Fruit fly (Drosophila melanogaster) whole organism, wandering third instar larva: ENCODE results near the gene CG42460.

Source experiments
- CrebA ChIP-seq: fragments of 200-800 bp; sonication (Bioruptor generic); optimal IDR thresholded peaks from 2 replicates; lab custom pipeline; 2016; ENCODE audit warnings: missing biosample characterization, mild to moderate bottlenecking, missing genetic modification characterization, borderline replicate concordance
- Dfd ChIP-seq: fragments of >200 bp; optimal IDR thresholded peaks from 2 replicates; lab custom pipeline; 2017; ENCODE audit warnings: missing biosample characterization, missing genetic modification characterization
- Dif ChIP-seq: fragments of 200-275, 200-300 bp; sonication (Bioruptor generic); optimal IDR thresholded peaks from 2 replicates; lab custom pipeline; 2018; ENCODE audit warnings: missing biosample characterization, missing genetic modification characterization; ENCODE audit not compliant: partially characterized antibody
- GATAd ChIP-seq: sonication (Bioruptor generic); optimal IDR thresholded peaks from 2 replicates; lab custom pipeline; 2016; ENCODE audit warnings: missing biosample characterization, missing genetic modification characterization
- HLH106 ChIP-seq: fragments of 200-800 bp; optimal IDR thresholded peaks from 3 replicates; lab custom pipeline; 2019; ENCODE audit warnings: missing biosample characterization, mild to moderate bottlenecking, missing genetic modification characterization, moderate library complexity
- Hnf4 ChIP-seq: fragments of 200-800 bp; sonication (Bioruptor generic); optimal IDR thresholded peaks from 2 replicates; lab custom pipeline; 2016; ENCODE audit warnings: missing biosample characterization, mild to moderate bottlenecking, missing genetic modification characterization
- Hr83 ChIP-seq: fragments of 200-300 bp; sonication (Bioruptor generic); optimal IDR thresholded peaks from 2 replicates; lab custom pipeline; 2016; ENCODE audit warnings: missing biosample characterization, mild to moderate bottlenecking, missing genetic modification characterization, moderate library complexity; ENCODE audit not compliant: poor library complexity, severe bottlenecking
- Jra ChIP-seq: sonication (Bioruptor generic); optimal IDR thresholded peaks from 2 replicates; lab custom pipeline; 2016; ENCODE audit warnings: missing biosample characterization, missing genetic modification characterization
- Mio ChIP-seq: sonication (Bioruptor generic); optimal IDR thresholded peaks from 2 replicates; lab custom pipeline; 2016; ENCODE audit warnings: missing biosample characterization, missing genetic modification characterization
- Myc ChIP-seq: fragments of >200 bp; optimal IDR thresholded peaks from 2 replicates; lab custom pipeline; 2017
- N ChIP-seq: fragments of >200 bp; optimal IDR thresholded peaks from 2 replicates; lab custom pipeline; 2018; ENCODE audit warnings: missing biosample characterization, missing external identifiers, missing genetic modification characterization
- OdsH ChIP-seq: fragments of 200-800 bp; sonication (Bioruptor generic); optimal IDR thresholded peaks from 2 replicates; lab custom pipeline; 2016; ENCODE audit warnings: missing biosample characterization, mild to moderate bottlenecking, missing genetic modification characterization
- Rel ChIP-seq, 2 experiments: fragments of 200-800 bp; sonication (Bioruptor generic) in 1 of 2; optimal IDR thresholded peaks; 2 replicates in 1 of 2; 3 replicates in 1 of 2; lab custom pipeline; 2016 to 2019; ENCODE audit warnings: mild to moderate bottlenecking in 2 of 2, missing biosample characterization in 2 of 2, missing genetic modification characterization in 2 of 2, moderate library complexity in 1 of 2
- Sp1 ChIP-seq: fragments of 200-800 bp; sonication (Bioruptor generic); optimal IDR thresholded peaks from 3 replicates; lab custom pipeline; 2019; ENCODE audit warnings: missing biosample characterization, mild to moderate bottlenecking, missing genetic modification characterization, moderate library complexity
- Vsx2 ChIP-seq: fragments of 200-300, 225-300 bp; sonication (Bioruptor generic); optimal IDR thresholded peaks from 2 replicates; lab custom pipeline; 2018; ENCODE audit warnings: missing biosample characterization, missing genetic modification characterization; ENCODE audit not compliant: partially characterized antibody
- dl ChIP-seq, 2 experiments: fragments of 175-275, 200-275 bp in 1 of 2; fragments of 200-275 bp in 1 of 2; sonication (Bioruptor generic); optimal IDR thresholded peaks; lab custom pipeline; 2018; ENCODE audit warnings: mild to moderate bottlenecking in 2 of 2, missing biosample characterization in 2 of 2, missing genetic modification characterization in 2 of 2, moderate library complexity in 2 of 2; ENCODE audit not compliant: partially characterized antibody in 2 of 2, insufficient read depth in 1 of 2
- dsf ChIP-seq: sonication (Bioruptor generic); optimal IDR thresholded peaks from 2 replicates; lab custom pipeline; 2016; ENCODE audit warnings: missing biosample characterization, missing genetic modification characterization, borderline replicate concordance
- ey ChIP-seq: fragments of 200-800 bp; sonication (Bioruptor generic); optimal IDR thresholded peaks from 2 replicates; lab custom pipeline; 2016; ENCODE audit warnings: missing biosample characterization, missing genetic modification characterization
- foxo ChIP-seq, 2 experiments: fragments of 200-800 bp; sonication (Bioruptor generic); optimal IDR thresholded peaks; 2 replicates in 1 of 2; 3 replicates in 1 of 2; lab custom pipeline; 2016 to 2017; ENCODE audit warnings: missing biosample characterization in 2 of 2, missing genetic modification characterization in 2 of 2
- fru ChIP-seq: fragments of 200-800 bp; sonication (Bioruptor generic); optimal IDR thresholded peaks from 3 replicates; lab custom pipeline; 2016; ENCODE audit warnings: missing biosample characterization, mild to moderate bottlenecking, missing genetic modification characterization
- h ChIP-seq: fragments of 200-800 bp; sonication (Bioruptor generic); optimal IDR thresholded peaks from 3 replicates; lab custom pipeline; 2016; ENCODE audit warnings: missing biosample characterization, mild to moderate bottlenecking, missing genetic modification characterization
- lola ChIP-seq: fragments of >200 bp; optimal IDR thresholded peaks from 2 replicates; lab custom pipeline; 2017; ENCODE audit warnings: missing biosample characterization, missing genetic modification characterization
- pan ChIP-seq: fragments of >200 bp; optimal IDR thresholded peaks from 2 replicates; lab custom pipeline; 2017
- psq ChIP-seq: fragments of 200-800 bp; sonication (Bioruptor generic); optimal IDR thresholded peaks from 3 replicates; lab custom pipeline; 2017; ENCODE audit warnings: missing biosample characterization, mild to moderate bottlenecking, missing genetic modification characterization, moderate library complexity
- rgr ChIP-seq: fragments of 200-800 bp; sonication (Bioruptor generic); optimal IDR thresholded peaks from 3 replicates; lab custom pipeline; 2016; ENCODE audit warnings: missing biosample characterization, mild to moderate bottlenecking, missing genetic modification characterization
- sv ChIP-seq: fragments of 200-800 bp; sonication (Bioruptor generic); optimal IDR thresholded peaks from 3 replicates; lab custom pipeline; 2016; ENCODE audit warnings: missing biosample characterization, missing genetic modification characterization
- tai ChIP-seq: sonication (Bioruptor generic); optimal IDR thresholded peaks from 2 replicates; lab custom pipeline; 2016; ENCODE audit warnings: missing biosample characterization, missing genetic modification characterization
- usp ChIP-seq: fragments of >200 bp; optimal IDR thresholded peaks from 2 replicates; lab custom pipeline; 2017; ENCODE audit warnings: missing biosample characterization, missing genetic modification characterization

The CG42460 gene

DNA sequence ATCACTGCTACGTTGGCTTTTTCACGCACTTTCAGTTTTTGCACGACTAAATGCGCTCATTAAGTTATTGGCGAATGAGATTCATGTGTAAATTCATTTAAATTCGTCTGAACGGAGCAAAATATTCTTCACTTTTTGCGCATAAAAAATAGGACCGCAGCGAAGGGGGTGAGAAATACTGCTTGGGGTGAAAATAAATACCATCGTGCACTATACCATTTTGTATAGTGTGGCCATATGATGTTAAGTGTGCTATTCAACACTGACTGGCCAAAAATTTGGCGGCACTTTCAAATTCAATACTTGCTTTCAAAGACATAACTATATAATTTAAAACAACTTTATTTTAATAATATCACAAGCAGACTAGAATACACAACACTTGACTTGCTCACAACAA is 15.1 kb downstream of the CG42460 start, which contains the start of gene GramD1B:
Gene GramD1B (minus strand): TSS at position 131 of the 400 bp plus-strand sequence.
- TF ChIP-seq lola (GFP tag; lab: Kevin White, UChicago) (no peak), dsf (GFP tag; lab: Kevin White, UChicago) (no peak), Sp1 (GFP tag; lab: Kevin White, UChicago) (peak; percentile 13), foxo (GFP tag; optimal IDR thresholded peaks at IDR 0.05; lab: Kevin White, UChicago) (peak in 1 of 2 experiments; percentile 23), rgr (peak; percentile 24), Rel (GFP tag; optimal IDR thresholded peaks at IDR 0.05; lab: Kevin White, UChicago) (no peak), Rel (tag; optimal IDR thresholded peaks at IDR 0.05; lab: Kevin White, UChicago) (peak; percentile 45), HLH106 (tag; lab: Kevin White, UChicago) (peak; percentile 21), Hnf4 (GFP tag; lab: Kevin White, UChicago) (peak; percentile 52), h (peak; percentile 46), Jra (GFP tag; lab: Kevin White, UChicago) (peak; percentile 6), Hr83 (GFP tag; lab: Kevin White, UChicago) (no peak)

DNA sequence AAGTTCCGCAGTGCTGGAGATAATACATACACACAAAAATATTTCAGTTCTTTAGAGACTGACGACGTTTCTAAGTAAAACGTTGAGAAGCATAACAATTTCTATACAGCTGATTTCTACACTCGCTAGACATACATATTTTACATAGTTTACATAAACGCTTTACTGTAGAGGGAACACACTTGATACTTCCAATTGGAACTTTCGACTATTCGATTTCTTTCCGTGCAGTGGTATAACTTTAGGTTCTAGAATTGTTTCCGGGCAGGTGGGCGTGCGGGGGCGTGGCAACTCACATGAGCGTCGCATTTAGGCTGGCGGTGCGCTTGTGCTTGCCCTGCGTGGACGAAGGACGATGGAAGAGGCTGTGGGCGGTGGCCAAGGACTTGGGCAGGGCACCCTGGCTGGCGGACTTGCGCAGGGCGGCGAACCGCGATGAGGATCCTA is 15.8 kb downstream of the CG42460 start:
- TF ChIP-seq OdsH (GFP tag; lab: Kevin White, UChicago) (no peak), usp (GFP tag; lab: Kevin White, UChicago) (no peak), fru (GFP tag; lab: Kevin White, UChicago) (peak; percentile 19), psq (GFP tag; lab: Kevin White, UChicago) (peak; percentile 13), foxo (GFP tag; optimal IDR thresholded peaks at IDR 0.05; lab: Kevin White, UChicago) (peak in 1 of 2 experiments; percentile 10), HLH106 (tag; lab: Kevin White, UChicago) (peak; percentile 31), Hnf4 (GFP tag; lab: Kevin White, UChicago) (peak; percentile 12), GATAd (GFP tag; lab: Kevin White, UChicago) (no peak)
- TF ChIP-seq, all 38 proteins: peak for 5

DNA sequence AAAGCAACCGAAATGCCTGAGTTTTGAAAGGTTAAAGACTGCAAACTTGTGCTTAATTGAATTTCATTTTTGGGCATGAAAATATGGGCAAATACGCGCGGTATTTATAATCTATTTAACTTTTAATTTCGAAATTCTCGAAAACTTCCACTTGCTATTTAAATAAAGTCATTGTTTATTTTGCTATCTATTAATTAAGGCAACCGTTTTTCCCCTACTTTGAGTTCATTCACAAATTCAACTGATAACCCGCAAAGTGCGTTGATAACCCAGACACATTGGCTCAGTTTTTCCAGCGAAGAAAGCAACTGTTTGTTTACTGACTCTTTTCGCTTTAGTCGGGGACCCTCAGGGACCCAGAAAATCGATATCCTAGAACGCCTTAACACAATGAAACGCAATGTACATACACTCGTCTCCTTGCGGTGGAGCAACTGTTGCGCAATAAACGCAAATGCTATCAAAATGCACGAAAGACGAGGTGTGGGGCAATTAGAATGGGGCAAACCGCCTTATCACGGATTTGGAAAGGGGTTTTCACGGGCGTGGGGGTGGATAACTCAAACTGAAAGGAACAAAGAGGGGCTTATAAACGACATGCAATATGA is 16.4 kb downstream of the CG42460 start:
- TF ChIP-seq usp (GFP tag; lab: Kevin White, UChicago) (no peak), Myc (lab: Kevin White, UChicago) (no peak), pan (lab: Kevin White, UChicago) (no peak), ey (GFP tag; lab: Kevin White, UChicago) (no peak), HLH106 (tag; lab: Kevin White, UChicago) (no peak), Rel (GFP tag; optimal IDR thresholded peaks at IDR 0.05; lab: Kevin White, UChicago) (no peak), Rel (tag; optimal IDR thresholded peaks at IDR 0.05; lab: Kevin White, UChicago) (peak; percentile 94)
- TF ChIP-seq, all 38 proteins: peak for 1

DNA sequence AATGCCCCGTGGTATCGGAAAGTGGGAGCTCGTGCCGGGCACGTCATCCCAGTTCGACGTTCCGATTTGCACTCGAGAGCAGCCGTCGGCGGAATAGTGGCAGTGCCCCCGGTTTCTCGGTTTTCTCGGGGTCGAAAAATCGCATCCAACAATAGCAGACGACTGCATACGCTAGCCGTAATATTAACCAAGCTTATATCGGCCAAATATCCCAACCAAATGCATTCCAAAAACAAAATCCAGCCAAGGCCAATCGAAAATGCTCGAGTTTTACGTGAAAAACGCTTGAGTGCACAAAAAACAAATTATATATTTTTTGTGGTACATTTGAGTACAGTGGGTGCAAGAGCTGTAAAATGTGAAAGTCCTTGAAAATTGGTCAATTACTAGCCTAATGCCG is 17.0 kb downstream of the CG42460 start:
- TF ChIP-seq ey (GFP tag; lab: Kevin White, UChicago) (no peak), OdsH (GFP tag; lab: Kevin White, UChicago) (no peak), psq (GFP tag; lab: Kevin White, UChicago) (no peak), tai (GFP tag; lab: Kevin White, UChicago) (no peak), dl (GFP tag; optimal IDR thresholded peaks at IDR 0.05; lab: Kevin White, UChicago; ENCODE audit: insufficient read depth in 1 of 2, partially characterized antibody in 2 of 2) (no peak), Dif (GFP tag; lab: Kevin White, UChicago) (no peak)
- TF ChIP-seq, all 38 proteins: peak for 0

DNA sequence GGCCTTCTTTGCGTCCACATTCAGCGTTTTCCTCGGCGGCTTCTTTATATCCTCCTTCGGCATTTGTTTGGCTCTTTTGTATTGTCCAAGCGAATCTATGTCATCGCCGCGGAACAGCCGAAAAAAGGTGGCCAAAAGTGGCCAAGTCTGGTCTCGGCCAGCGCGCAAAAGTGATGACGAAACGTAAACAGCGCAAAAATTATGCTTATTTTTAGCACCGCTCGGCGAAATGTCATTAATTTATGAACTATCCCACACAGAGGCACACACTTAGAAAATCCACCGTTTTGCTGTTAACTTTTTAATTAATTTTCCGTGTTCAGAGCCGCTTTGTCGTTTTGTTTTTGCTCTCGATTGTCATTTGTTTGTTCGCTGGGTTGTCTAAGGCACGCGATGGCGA is 17.4 kb downstream of the CG42460 start:
- TF ChIP-seq pan (lab: Kevin White, UChicago) = no peak
- no peak for TF ChIP-seq Myc (lab: Kevin White, UChicago)
- no peak for TF ChIP-seq Jra (GFP tag; lab: Kevin White, UChicago)
- no peak for TF ChIP-seq N (GFP tag; lab: Kevin White, UChicago)
- no peak for TF ChIP-seq CrebA (GFP tag; lab: Kevin White, UChicago)
- no peak for TF ChIP-seq Dfd
- TF ChIP-seq psq (GFP tag; lab: Kevin White, UChicago) = no peak
- TF ChIP-seq sv (GFP tag; lab: Kevin White, UChicago) = no peak
- TF ChIP-seq fru (GFP tag; lab: Kevin White, UChicago) = no peak
- no peak for TF ChIP-seq Mio (GFP tag; lab: Kevin White, UChicago)
- TF ChIP-seq Vsx2 (GFP tag; lab: Kevin White, UChicago) = no peak
- TF ChIP-seq HLH106 (tag; lab: Kevin White, UChicago) = no peak
